Fruit fly (Drosophila melanogaster): ENCODE measurements around the gene CG33120.

dm6 chr2L:18882734-18883133, 38.4 kb upstream of the CG33120 start:
- TF ChIP-seq CG8478 (optimal IDR thresholded peaks at IDR 0.05) (no peak), CTCF (optimal IDR thresholded peaks at IDR 0.05) (no peak)
